Worm (Caenorhabditis elegans) whole organism, young adult: Measurements from ENCODE around the gene ugt-37.

Source experiments
- Y79H2A.3 ChIP-seq: fragments of 200-800 bp; sonication (Bioruptor generic); conservative IDR thresholded peaks from 2 replicates; pipeline ENCODE4 v1.3.6; 2022; ENCODE audit warnings: missing genetic modification reagents, missing genetic modification characterization, missing compliant biosample characterization
- aptf-3 ChIP-seq: fragments of 200-800 bp; sonication (Bioruptor generic); IDR thresholded peaks from 2 replicates; pipeline ENCODE4 v1.3.6; 2022; ENCODE audit warnings: missing genetic modification characterization, missing compliant biosample characterization
- attf-3 ChIP-seq: fragments of 200-800 bp; sonication (Bioruptor generic); conservative IDR thresholded peaks from 2 replicates; pipeline ENCODE4 v1.3.6; 2022; ENCODE audit warnings: missing genetic modification reagents, missing genetic modification characterization, missing compliant biosample characterization
- cebp-1 ChIP-seq, 2 experiments: fragments of 200-800 bp in 1 of 2; sonication (Bioruptor generic) in 1 of 2; sonication (generic microtip) in 1 of 2; IDR thresholded peaks in 1 of 2; optimal IDR thresholded peaks in 1 of 2; 2 replicates each; pipeline versions ENCODE4 v1.3.6 to Lab custom; 2017 to 2022; ENCODE audit warnings: missing compliant biosample characterization in 2 of 2, missing genetic modification characterization in 2 of 2, mild to moderate bottlenecking in 1 of 2, missing genetic modification reagents in 1 of 2, moderate library complexity in 1 of 2
- dpl-1 ChIP-seq: fragments of 150-350 bp; optimal IDR thresholded peaks from 2 replicates; lab custom pipeline; 2014; ENCODE audit warnings: missing biosample characterization, missing genetic modification reagents, missing genetic modification characterization
- lin-54 ChIP-seq: fragments of 200-800 bp; sonication (Bioruptor generic); optimal IDR thresholded peaks from 2 replicates; lab custom pipeline; 2018; ENCODE audit warnings: mild to moderate bottlenecking, missing genetic modification characterization, missing compliant biosample characterization
- lsy-27 ChIP-seq: sonication (generic microtip); optimal IDR thresholded peaks from 2 replicates; lab custom pipeline; 2017; ENCODE audit warnings: missing genetic modification characterization, mild to moderate bottlenecking, missing compliant biosample characterization, antibody characterized with exemption, missing genotype, borderline replicate concordance; ENCODE audit not compliant: insufficient read depth
- madf-3 ChIP-seq: fragments of 200-800 bp; sonication (Bioruptor generic); IDR thresholded peaks from 2 replicates; pipeline ENCODE4 v1.3.6; 2022; ENCODE audit warnings: missing genetic modification reagents, missing genetic modification characterization, missing compliant biosample characterization
- nhr-120 ChIP-seq: fragments of 200-800 bp; sonication (Bioruptor generic); IDR thresholded peaks from 2 replicates; pipeline ENCODE4 v1.3.6; 2022; ENCODE audit warnings: missing genetic modification characterization, missing compliant biosample characterization
- pha-4 ChIP-seq: fragments of 150-350 bp; sonication (generic microtip); optimal IDR thresholded peaks from 2 replicates; lab custom pipeline; 2014; ENCODE audit warnings: missing biosample characterization, missing genetic modification reagents, missing genetic modification characterization
- unc-130 ChIP-seq: sonication (generic microtip); optimal IDR thresholded peaks from 2 replicates; lab custom pipeline; 2016; ENCODE audit warnings: missing genetic modification reagents, missing genetic modification characterization, missing compliant biosample characterization
- unc-62 ChIP-seq: fragments of 150-350 bp; optimal IDR thresholded peaks from 2 replicates; lab custom pipeline; 2014; ENCODE audit warnings: missing biosample characterization, missing genetic modification reagents, missing genetic modification characterization
- ztf-22 ChIP-seq: fragments of 200-800 bp; sonication (Bioruptor generic); optimal IDR thresholded peaks from 2 replicates; lab custom pipeline; 2018; ENCODE audit warnings: mild to moderate bottlenecking, missing genetic modification characterization, moderate library complexity, missing compliant biosample characterization

ce11 chrV:7106499-7107152 lies 38.5 kb downstream of the ugt-37 start:
- TF ChIP-seq unc-62 (GFP tag; lab: Kevin White, UChicago) (no peak), madf-3 (GFP tag; lab: Robert Waterston, UW) (no peak), Y79H2A.3 (GFP tag; lab: Robert Waterston, UW) (no peak), aptf-3 (GFP tag; lab: Robert Waterston, UW) (no peak), nhr-120 (GFP tag; lab: Robert Waterston, UW) (no peak), ztf-22 (GFP tag; lab: Kevin White, UChicago) (no peak), attf-3 (GFP tag; lab: Robert Waterston, UW) (no peak), unc-130 (GFP tag; lab: Kevin White, UChicago) (no peak), lin-54 (GFP tag; lab: Kevin White, UChicago) (no peak), lsy-27 (tag; lab: Kevin White, UChicago) (no peak), pha-4 (no peak), cebp-1 (GFP tag; IDR thresholded peaks at IDR 0.05; lab: Robert Waterston, UW) (no peak), cebp-1 (tag; optimal IDR thresholded peaks at IDR 0.05; lab: Kevin White, UChicago) (no peak), dpl-1 (GFP tag; lab: Kevin White, UChicago) (no peak)
